Worm (Caenorhabditis elegans): ENCODE data around the gene H40L08.1.

DNA sequence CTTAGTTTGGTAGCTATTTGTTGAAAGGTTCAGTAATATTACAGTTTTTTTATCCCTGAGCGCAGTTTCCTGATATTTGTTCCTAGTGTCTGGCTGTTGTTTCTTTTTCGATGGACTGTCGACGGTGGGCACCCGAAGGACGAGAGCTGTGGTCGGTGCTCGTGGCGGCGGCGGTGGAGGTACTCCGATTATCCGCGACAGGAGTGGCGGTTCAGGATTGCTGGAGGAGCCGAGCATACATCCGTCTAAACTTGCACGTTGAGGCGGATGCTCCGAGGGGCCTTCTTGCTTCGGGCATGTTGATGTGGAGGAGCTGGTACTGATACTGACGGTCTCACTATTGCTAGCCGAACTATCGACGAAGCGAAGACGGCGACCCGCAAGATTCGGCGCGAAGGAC, 43.5 kb upstream of the H40L08.1 start:
- TF ChIP-seq cebp-2 (GFP tag; IDR thresholded peaks at IDR 0.05) (0 out of 2 replicates have a peak, but pooled peaks have one; percentile 9), snpc-4 (GFP tag; optimal IDR thresholded peaks at IDR 0.05) (no peak), snpc-4 (tag; optimal IDR thresholded peaks at IDR 0.05) (no peak), F57C9.4 (tag; optimal IDR thresholded peaks at IDR 0.05) (no peak)
